Worm (Caenorhabditis elegans) whole organism, young adult: ENCODE measurements around the gene dpf-1.

Experiments
- D2030.7 ChIP-seq: fragments of 200-800 bp; sonication (Bioruptor generic); IDR thresholded peaks from 2 replicates; pipeline ENCODE4 v1.3.6; 2022; ENCODE audit warnings: missing genetic modification reagents, missing genetic modification characterization, missing compliant biosample characterization
- F39B2.1 ChIP-seq: fragments of 200-800 bp; sonication (Bioruptor generic); IDR thresholded peaks from 2 replicates; pipeline ENCODE4 v1.3.6; 2022; ENCODE audit warnings: missing genetic modification reagents, missing genetic modification characterization, missing compliant biosample characterization
- ama-1 ChIP-seq, 3 experiments: fragments of 150-350 bp in 1 of 3; sonication (generic microtip) in 2 of 3; optimal IDR thresholded peaks; 2 replicates each; lab custom pipeline; 2014 to 2018; ENCODE audit warnings: missing biosample characterization in 2 of 3, missing genetic modification characterization in 2 of 3, missing genetic modification reagents in 2 of 3
- chd-7 ChIP-seq: sonication (generic microtip); optimal IDR thresholded peaks from 2 replicates; lab custom pipeline; 2016; ENCODE audit warnings: mild to moderate bottlenecking, missing genetic modification characterization, moderate library complexity, missing compliant biosample characterization
- egl-18 ChIP-seq: fragments of 200-800 bp; sonication (Bioruptor generic); IDR thresholded peaks from 2 replicates; pipeline ENCODE4 v1.3.6; 2022; ENCODE audit warnings: missing genetic modification reagents, missing genetic modification characterization, missing compliant biosample characterization
- hmg-1.2 ChIP-seq: fragments of 200-800 bp; sonication (Bioruptor generic); IDR thresholded peaks from 2 replicates; pipeline ENCODE4 v1.3.6; 2022; ENCODE audit warnings: missing genetic modification reagents, missing genetic modification characterization, missing compliant biosample characterization
- hmg-20 ChIP-seq: fragments of 200-800 bp; sonication (Bioruptor generic); IDR thresholded peaks from 2 replicates; pipeline ENCODE4 v1.3.6; 2022; ENCODE audit warnings: missing genetic modification reagents, missing genetic modification characterization, missing compliant biosample characterization
- let-607 ChIP-seq, 2 experiments: fragments of 200-800 bp in 1 of 2; sonication (Bioruptor generic) in 1 of 2; sonication (generic microtip) in 1 of 2; optimal IDR thresholded peaks; 2 replicates each; lab custom pipeline; 2016 to 2018; ENCODE audit warnings: mild to moderate bottlenecking in 2 of 2, missing compliant biosample characterization in 2 of 2, missing genetic modification characterization in 2 of 2, moderate library complexity in 2 of 2, missing genotype in 1 of 2
- madf-10 ChIP-seq: sonication (generic microtip); optimal IDR thresholded peaks from 2 replicates; lab custom pipeline; 2016; ENCODE audit warnings: mild to moderate bottlenecking, missing genetic modification characterization, missing compliant biosample characterization
- mes-4 ChIP-seq: sonication (generic microtip); optimal IDR thresholded peaks from 2 replicates; lab custom pipeline; 2016; ENCODE audit warnings: missing genotype, missing genetic modification characterization, missing compliant biosample characterization
- mxl-1 ChIP-seq: sonication (generic microtip); optimal IDR thresholded peaks from 2 replicates; lab custom pipeline; 2016; ENCODE audit warnings: missing genetic modification characterization, missing compliant biosample characterization
- pbrm-1 ChIP-seq: fragments of 200-800 bp; sonication (Bioruptor generic); IDR thresholded peaks from 2 replicates; pipeline ENCODE4 v1.3.6; 2022; ENCODE audit warnings: missing genetic modification reagents, missing genetic modification characterization, missing compliant biosample characterization
- pha-4 ChIP-seq: fragments of 150-350 bp; sonication (generic microtip); optimal IDR thresholded peaks from 2 replicates; lab custom pipeline; 2014; ENCODE audit warnings: missing biosample characterization, missing genetic modification reagents, missing genetic modification characterization
- rpc-1 ChIP-seq, 2 experiments: fragments of 150-350 bp in 1 of 2; sonication (generic microtip) in 1 of 2; optimal IDR thresholded peaks; 2 replicates each; lab custom pipeline; 2014 to 2018; ENCODE audit warnings: missing biosample characterization in 1 of 2, missing genetic modification characterization in 1 of 2, missing genetic modification reagents in 1 of 2, missing genotype in 1 of 2

DNA sequence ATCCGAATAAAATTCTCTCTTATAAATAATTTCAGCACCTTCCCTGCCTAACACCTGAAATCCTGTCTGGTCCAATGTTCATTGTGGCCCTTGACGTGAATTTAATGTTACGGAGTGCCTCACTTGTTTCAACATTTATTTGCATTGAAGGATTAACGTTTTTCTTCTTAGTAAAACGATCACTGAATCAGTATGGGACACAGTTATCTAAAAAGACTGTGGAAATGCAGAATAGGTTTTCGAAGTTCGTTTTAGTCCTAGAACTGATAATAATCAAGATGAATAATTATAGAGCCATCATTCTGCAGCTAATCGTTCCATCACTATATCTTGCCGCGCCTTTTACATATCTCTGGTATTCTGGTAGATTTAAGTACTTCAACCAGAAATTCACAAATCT, 24.0 kb downstream of the dpf-1 start, which contains the start of gene srh-219:
- no peak for TF ChIP-seq rpc-1 (optimal IDR thresholded peaks at IDR 0.05; lab: Kevin White, UChicago)
- no peak for TF ChIP-seq rpc-1 (tag; optimal IDR thresholded peaks at IDR 0.05; lab: Kevin White, UChicago)
- no peak for TF ChIP-seq hmg-20 (GFP tag; lab: Robert Waterston, UW)
- TF ChIP-seq mes-4: no peak
- TF ChIP-seq chd-7 (tag; lab: Kevin White, UChicago): no peak
- no peak for TF ChIP-seq hmg-1.2 (GFP tag; lab: Robert Waterston, UW)
- no peak for TF ChIP-seq pha-4 (tag; lab: Kevin White, UChicago)
- TF ChIP-seq madf-10: no peak
- TF ChIP-seq let-607 (tag; optimal IDR thresholded peaks at IDR 0.05; lab: Kevin White, UChicago): no peak
- TF ChIP-seq egl-18 (GFP tag; lab: Robert Waterston, UW): no peak
- TF ChIP-seq ama-1 (optimal IDR thresholded peaks at IDR 0.05; lab: Kevin White, UChicago): no peak
- no peak for TF ChIP-seq ama-1 (GFP tag; optimal IDR thresholded peaks at IDR 0.05; lab: Kevin White, UChicago)
- no peak for TF ChIP-seq D2030.7 (GFP tag; lab: Robert Waterston, UW)
- TF ChIP-seq mxl-1 (tag; lab: Kevin White, UChicago): no peak
- no peak for TF ChIP-seq pbrm-1 (GFP tag; lab: Robert Waterston, UW)
- no peak for TF ChIP-seq F39B2.1 (GFP tag; lab: Robert Waterston, UW)
